Worm (Caenorhabditis elegans): ENCODE measurements around the gene gcc-2.

Gene gcc-2

DNA sequence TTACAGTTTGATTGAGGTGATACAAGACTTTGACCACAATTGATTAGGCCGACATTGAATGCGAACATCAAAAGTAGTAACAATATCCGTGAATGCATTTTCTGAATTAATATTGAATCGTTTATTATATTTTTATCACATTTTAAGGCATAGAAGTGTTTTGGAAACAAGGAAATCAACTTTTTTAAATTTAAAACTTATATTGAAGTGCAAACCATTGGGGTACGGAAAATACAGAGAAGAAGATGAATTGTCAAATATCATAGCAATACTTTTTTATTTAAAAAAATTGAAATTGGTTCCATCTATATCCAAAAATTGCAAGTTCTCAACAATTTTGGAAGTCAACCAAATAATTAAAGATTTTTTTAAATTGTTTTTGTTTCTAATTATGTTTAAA is 18.7 kb downstream of the gcc-2 start, which contains the start of gene T05G5.1:
Gene T05G5.1, minus strand, starts transcription at position 101 of the 400 bp plus-strand sequence.
- TF ChIP-seq elt-3 (tag; optimal IDR thresholded peaks at IDR 0.05) = no peak
- TF ChIP-seq snpc-4 (tag; optimal IDR thresholded peaks at IDR 0.05) = no peak
- no peak for TF ChIP-seq R02D3.7 (tag; optimal IDR thresholded peaks at IDR 0.05)
- no peak for TF ChIP-seq ama-1 (optimal IDR thresholded peaks at IDR 0.05)
- no peak for TF ChIP-seq skn-1 (tag; optimal IDR thresholded peaks at IDR 0.05)
- no peak for TF ChIP-seq hmg-11 (tag; optimal IDR thresholded peaks at IDR 0.05)
- no peak for TF ChIP-seq nhr-12 (tag; optimal IDR thresholded peaks at IDR 0.05)
- no peak for TF ChIP-seq ceh-16 (tag; optimal IDR thresholded peaks at IDR 0.05)
- TF ChIP-seq fos-1 (tag; optimal IDR thresholded peaks at IDR 0.05) = no peak
- no peak for TF ChIP-seq egl-5 (tag; optimal IDR thresholded peaks at IDR 0.05)
- no peak for TF ChIP-seq pha-4 (tag; optimal IDR thresholded peaks at IDR 0.05)
- TF ChIP-seq lin-39 (tag; optimal IDR thresholded peaks at IDR 0.05) = no peak
- TF ChIP-seq nhr-76 (tag; optimal IDR thresholded peaks at IDR 0.05) = no peak
- no peak for TF ChIP-seq unc-39 (tag; optimal IDR thresholded peaks at IDR 0.05)

DNA sequence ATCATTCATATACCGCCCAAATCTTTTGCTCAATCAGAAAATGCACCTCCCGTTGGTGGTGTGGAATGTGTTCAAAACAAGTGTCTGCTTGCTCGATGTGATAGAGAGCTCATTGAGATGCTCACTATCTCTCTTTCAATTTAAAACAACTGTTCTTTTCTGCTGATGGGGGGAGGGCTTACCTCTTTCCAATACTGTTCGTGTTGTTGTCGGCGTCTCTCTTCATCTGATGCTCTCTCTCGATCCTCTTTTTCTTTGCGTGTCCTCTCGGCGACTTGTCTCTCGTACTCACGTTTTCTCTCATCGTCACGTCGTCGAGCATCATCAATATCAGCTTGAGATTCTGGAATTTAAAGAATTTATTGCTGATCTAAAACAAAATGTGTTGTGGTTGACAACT is 20.0 kb downstream of the gcc-2 start:
- TF ChIP-seq nfya-1 (tag; optimal IDR thresholded peaks at IDR 0.05; ENCODE audit: insufficient read depth) (peak; percentile 4), nhr-76 (tag; optimal IDR thresholded peaks at IDR 0.05) (no peak)

DNA sequence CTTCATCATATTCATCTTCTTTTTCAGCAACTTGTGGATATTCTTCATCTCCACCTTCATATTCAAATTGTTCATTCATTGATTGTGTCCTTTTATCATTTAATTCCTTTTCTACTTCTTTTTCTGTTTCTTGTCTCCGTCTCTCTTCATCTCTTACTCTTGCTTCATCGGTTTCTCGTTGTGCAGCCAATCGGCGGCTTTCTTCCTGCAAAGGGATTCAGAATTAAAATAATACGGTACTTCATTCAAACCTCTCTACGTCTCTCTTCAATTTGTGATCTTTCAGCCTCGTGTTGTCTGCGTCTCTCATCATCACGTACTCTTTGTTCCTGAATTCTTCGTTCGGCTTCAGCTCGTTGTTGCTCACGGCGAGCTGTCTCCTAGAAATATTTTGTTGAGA is 21.3 kb downstream of the gcc-2 start:
- TF ChIP-seq ama-1 (optimal IDR thresholded peaks at IDR 0.05) (no peak), ceh-16 (tag; optimal IDR thresholded peaks at IDR 0.05) (no peak), nfya-1 (tag; optimal IDR thresholded peaks at IDR 0.05; ENCODE audit: insufficient read depth) (peak; percentile 87), elt-2 (tag; optimal IDR thresholded peaks at IDR 0.05) (no peak), eor-1 (tag; optimal IDR thresholded peaks at IDR 0.05) (no peak), R02D3.7 (tag; optimal IDR thresholded peaks at IDR 0.05) (no peak)

DNA sequence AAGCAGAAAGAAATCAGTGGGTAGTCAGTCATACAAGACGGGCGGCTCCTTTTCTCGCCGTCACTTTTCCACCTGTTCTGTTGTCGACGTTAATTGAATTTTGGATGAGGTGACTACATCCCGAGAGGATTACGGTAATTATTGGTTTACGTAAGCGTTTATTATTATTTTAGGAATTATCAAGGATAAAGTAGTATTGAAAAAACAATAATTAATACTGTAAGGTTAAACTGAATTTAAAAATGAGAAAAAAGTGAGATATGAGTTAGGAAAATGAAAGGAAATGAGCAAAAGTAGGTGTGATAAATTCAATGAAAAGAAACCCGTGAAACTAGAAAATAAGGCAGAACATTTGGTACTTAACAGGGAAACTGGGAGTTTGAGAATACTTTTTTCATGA is 23.0 kb downstream of the gcc-2 start, which contains the start of gene hlh-4:
Gene hlh-4, minus strand, starts transcription at position 101 of the 400 bp plus-strand sequence.
- TF ChIP-seq nhr-67 (tag; optimal IDR thresholded peaks at IDR 0.05) = no peak
- no peak for TF ChIP-seq tbx-2 (tag; optimal IDR thresholded peaks at IDR 0.05)
- no peak for TF ChIP-seq nhr-11 (tag; optimal IDR thresholded peaks at IDR 0.05)
- no peak for TF ChIP-seq aly-2 (tag; optimal IDR thresholded peaks at IDR 0.05)
- no peak for TF ChIP-seq lsy-12 (tag; optimal IDR thresholded peaks at IDR 0.05)
- no peak for TF ChIP-seq pha-4 (tag; optimal IDR thresholded peaks at IDR 0.05)
- TF ChIP-seq pqm-1 (tag; optimal IDR thresholded peaks at IDR 0.05) = no peak
- TF ChIP-seq nhr-76 (tag; optimal IDR thresholded peaks at IDR 0.05) = no peak

DNA sequence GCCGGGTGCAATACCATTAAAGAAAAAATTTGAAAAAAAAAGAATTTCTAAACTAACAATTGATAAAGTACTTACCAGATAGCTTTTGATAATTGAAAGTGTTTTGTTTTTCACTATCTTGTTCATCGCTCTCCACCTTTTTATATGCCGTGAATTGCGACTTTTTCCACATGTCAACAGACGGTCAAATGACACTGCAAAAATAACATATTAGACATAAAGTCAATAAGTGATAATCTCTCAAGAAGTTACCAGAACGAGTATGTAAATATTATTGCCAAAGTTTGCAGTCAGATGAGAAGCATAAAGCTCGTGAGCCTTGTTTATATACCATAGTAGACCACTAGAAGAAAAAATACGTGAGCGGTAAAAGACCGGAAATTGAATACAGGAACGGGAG is 26.1 kb downstream of the gcc-2 start, which contains the start of gene dao-6:
Gene dao-6, minus strand, starts transcription at position 345 of the 400 bp plus-strand sequence.
- TF ChIP-seq pha-4 (tag; optimal IDR thresholded peaks at IDR 0.05) = peak; percentile 97
- TF ChIP-seq skn-1 (tag; optimal IDR thresholded peaks at IDR 0.05) = no peak

DNA sequence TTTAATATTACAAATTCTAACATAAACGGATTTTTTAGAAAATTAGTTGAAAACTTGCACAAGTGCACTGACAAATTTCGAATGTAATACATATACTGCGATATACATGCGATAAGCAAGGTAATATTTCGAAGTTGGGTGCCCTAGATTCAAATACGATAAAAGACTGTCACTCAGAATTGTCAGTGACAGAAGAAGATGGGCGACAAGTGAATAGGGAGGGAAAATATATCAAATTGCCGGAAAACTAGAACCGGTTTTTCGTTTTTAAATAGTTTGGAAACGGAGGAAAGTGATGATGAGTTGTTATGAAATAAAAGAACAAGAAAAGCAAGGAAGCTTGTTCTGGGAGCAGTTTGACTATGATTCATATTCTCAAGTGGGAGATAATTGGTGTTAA is 27.9 kb downstream of the gcc-2 start:
- TF ChIP-seq lsy-12 (tag; optimal IDR thresholded peaks at IDR 0.05) (no peak), elt-2 (tag; optimal IDR thresholded peaks at IDR 0.05) (no peak), egl-27 (tag; optimal IDR thresholded peaks at IDR 0.05) (no peak), skn-1 (tag; optimal IDR thresholded peaks at IDR 0.05) (no peak), nhr-43 (tag; optimal IDR thresholded peaks at IDR 0.05; ENCODE audit: poor library complexity, severe bottlenecking) (no peak), pha-4 (tag; optimal IDR thresholded peaks at IDR 0.05) (no peak), nhr-23 (tag; optimal IDR thresholded peaks at IDR 0.05) (no peak), mdl-1 (tag; optimal IDR thresholded peaks at IDR 0.05) (no peak), nfya-1 (tag; optimal IDR thresholded peaks at IDR 0.05; ENCODE audit: insufficient read depth) (no peak), nhr-67 (tag; optimal IDR thresholded peaks at IDR 0.05) (no peak), zag-1 (tag; optimal IDR thresholded peaks at IDR 0.05) (no peak), fkh-10 (GFP tag; optimal IDR thresholded peaks at IDR 0.05) (no peak), ztf-11 (tag; optimal IDR thresholded peaks at IDR 0.05) (no peak), pqm-1 (tag; optimal IDR thresholded peaks at IDR 0.05) (no peak), nhr-237 (tag; optimal IDR thresholded peaks at IDR 0.05) (no peak), ceh-82 (tag; optimal IDR thresholded peaks at IDR 0.05) (no peak), ceh-16 (tag; optimal IDR thresholded peaks at IDR 0.05) (no peak), nhr-12 (tag; optimal IDR thresholded peaks at IDR 0.05) (no peak), ceh-28 (tag; optimal IDR thresholded peaks at IDR 0.05) (no peak), lin-39 (tag; optimal IDR thresholded peaks at IDR 0.05) (no peak)
